Worm (Caenorhabditis elegans): ENCODE data around the gene fbxa-7.

Gene fbxa-7

DNA sequence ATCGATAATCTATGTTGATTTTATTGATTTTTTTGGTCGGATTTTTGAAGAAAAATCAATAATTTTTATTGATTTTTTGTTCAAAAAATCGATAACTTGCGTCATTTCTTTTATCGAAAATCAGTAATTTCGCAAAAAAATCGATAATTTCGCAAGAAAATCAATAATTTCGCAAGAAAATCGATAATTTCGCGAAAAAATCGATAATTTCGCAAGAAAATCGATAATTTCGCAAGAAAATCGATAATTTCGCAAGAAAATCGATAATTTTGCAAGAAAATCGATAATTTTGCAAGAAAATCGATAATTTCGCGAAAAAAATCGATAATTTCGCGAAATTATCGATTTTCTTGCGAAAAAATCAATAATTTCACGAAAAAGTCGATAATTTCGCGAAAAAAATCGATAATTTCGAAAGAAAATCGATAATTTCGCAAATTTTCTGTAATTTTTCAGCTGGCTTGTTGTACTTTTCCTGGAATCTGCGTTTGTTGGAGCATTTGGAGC is 32.1 kb upstream of the fbxa-7 start:
- TF ChIP-seq eyg-1 (tag; optimal IDR thresholded peaks at IDR 0.05), result no peak
- TF ChIP-seq ceh-48 (tag; optimal IDR thresholded peaks at IDR 0.05), result peak; percentile 92
- TF ChIP-seq fax-1 (tag; optimal IDR thresholded peaks at IDR 0.05), result no peak

ce11 chrIII:2281975-2282957 is 31.0 kb upstream of the fbxa-7 start, which contains the start of gene Y54F10BM.3:
Gene Y54F10BM.3, plus strand, starts transcription at chrIII:2282025.
- peak; percentile 6 for TF ChIP-seq che-1 (tag; optimal IDR thresholded peaks at IDR 0.05)
- no peak for TF ChIP-seq unc-55 (GFP tag; optimal IDR thresholded peaks at IDR 0.05)
- peak; percentile 98 for TF ChIP-seq ceh-48 (tag; optimal IDR thresholded peaks at IDR 0.05)

DNA sequence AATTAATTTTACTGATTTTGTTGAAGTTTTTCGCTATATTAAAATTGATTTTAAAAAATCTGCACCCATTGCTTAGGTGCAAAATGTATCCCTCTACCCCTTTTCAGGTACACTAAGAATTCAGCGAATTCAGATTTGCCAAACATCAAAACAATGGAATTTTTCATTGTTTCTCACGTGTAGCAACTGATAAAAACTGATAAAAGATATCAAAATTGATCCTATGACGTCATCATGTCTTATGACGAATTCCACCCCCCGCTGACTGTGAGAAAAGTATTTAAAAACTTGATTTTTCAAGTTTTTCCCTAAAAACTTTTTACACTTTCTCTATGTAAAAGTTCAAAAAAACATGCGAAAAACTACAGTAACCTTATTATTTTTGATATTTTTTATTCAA is 29.3 kb upstream of the fbxa-7 start, which contains the start of gene Y54F10BM.22:
TSS of gene Y54F10BM.22 (plus strand) at position 331 of the 400 bp plus-strand sequence.
- TF ChIP-seq fax-1 (tag; optimal IDR thresholded peaks at IDR 0.05), result no peak
- no peak for TF ChIP-seq elt-4 (tag; optimal IDR thresholded peaks at IDR 0.05)
- TF ChIP-seq ceh-34 (tag; optimal IDR thresholded peaks at IDR 0.05), result no peak
- no peak for TF ChIP-seq ceh-24 (tag; optimal IDR thresholded peaks at IDR 0.05)
- no peak for TF ChIP-seq mec-3 (tag; optimal IDR thresholded peaks at IDR 0.05; ENCODE audit: borderline replicate concordance)
- no peak for TF ChIP-seq odd-2 (tag; optimal IDR thresholded peaks at IDR 0.05)
- no peak for TF ChIP-seq dve-1 (tag; optimal IDR thresholded peaks at IDR 0.05)
- TF ChIP-seq pqm-1 (tag; optimal IDR thresholded peaks at IDR 0.05), result no peak
- no peak for TF ChIP-seq nhr-11 (tag; optimal IDR thresholded peaks at IDR 0.05)
- TF ChIP-seq ceh-19 (GFP tag; optimal IDR thresholded peaks at IDR 0.05), result no peak
- TF ChIP-seq sdc-2 (tag; optimal IDR thresholded peaks at IDR 0.05), result no peak

DNA sequence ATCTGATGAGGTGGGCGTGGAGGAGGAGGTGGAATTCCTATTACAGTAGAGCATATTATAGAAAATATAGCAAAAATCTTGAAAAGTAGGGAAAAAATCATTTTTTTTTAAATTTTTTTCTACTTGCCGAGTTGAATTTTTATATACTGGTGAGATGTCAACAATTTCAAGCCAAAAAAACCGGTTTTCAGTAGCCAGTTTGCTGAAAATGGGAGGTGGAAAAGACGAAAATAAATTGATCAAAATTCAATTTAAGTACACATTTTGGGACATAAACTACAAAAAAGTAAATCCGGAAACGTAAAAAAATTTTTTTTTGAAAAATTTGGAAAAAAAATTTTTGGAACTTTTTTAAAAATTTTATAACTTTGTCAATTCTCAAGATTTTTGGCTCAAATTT is 28.2 kb upstream of the fbxa-7 start, which contains the start of gene Y54F10BM.23:
TSS of gene Y54F10BM.23 (minus strand) at position 101 of the 400 bp plus-strand sequence.
- TF ChIP-seq ceh-34 (tag; optimal IDR thresholded peaks at IDR 0.05), result no peak
- TF ChIP-seq ceh-6 (GFP tag; optimal IDR thresholded peaks at IDR 0.05), result no peak
- no peak for TF ChIP-seq rnt-1 (tag; optimal IDR thresholded peaks at IDR 0.05)
- no peak for TF ChIP-seq hlh-6 (tag; optimal IDR thresholded peaks at IDR 0.05)
- TF ChIP-seq unc-55 (GFP tag; optimal IDR thresholded peaks at IDR 0.05), result no peak
- no peak for TF ChIP-seq ceh-22 (tag; optimal IDR thresholded peaks at IDR 0.05)
- TF ChIP-seq ceh-2 (tag; optimal IDR thresholded peaks at IDR 0.05), result no peak
- TF ChIP-seq unc-3 (GFP tag; conservative IDR thresholded peaks at IDR 0.05), result no peak
- TF ChIP-seq unc-3 (tag; optimal IDR thresholded peaks at IDR 0.05), result no peak
- TF ChIP-seq unc-42 (tag; optimal IDR thresholded peaks at IDR 0.05), result no peak
- TF ChIP-seq pag-3 (tag; optimal IDR thresholded peaks at IDR 0.05; ENCODE audit: borderline replicate concordance), result no peak

ce11 chrIII:2276842-2277241 is 25.6 kb upstream of the fbxa-7 start, which contains the start of gene Y54F10BM.21:
Gene Y54F10BM.21, plus strand, starts transcription at chrIII:2277142.
- no peak for TF ChIP-seq unc-55 (GFP tag; optimal IDR thresholded peaks at IDR 0.05)
- no peak for TF ChIP-seq T23F11.4 (GFP tag; optimal IDR thresholded peaks at IDR 0.05)
- no peak for TF ChIP-seq ceh-24 (tag; optimal IDR thresholded peaks at IDR 0.05)
- no peak for TF ChIP-seq K02D7.2 (tag; optimal IDR thresholded peaks at IDR 0.05)
- TF ChIP-seq Y22D7AL.16 (tag; optimal IDR thresholded peaks at IDR 0.05), result no peak
- TF ChIP-seq ztf-16 (tag; optimal IDR thresholded peaks at IDR 0.05), result no peak

DNA sequence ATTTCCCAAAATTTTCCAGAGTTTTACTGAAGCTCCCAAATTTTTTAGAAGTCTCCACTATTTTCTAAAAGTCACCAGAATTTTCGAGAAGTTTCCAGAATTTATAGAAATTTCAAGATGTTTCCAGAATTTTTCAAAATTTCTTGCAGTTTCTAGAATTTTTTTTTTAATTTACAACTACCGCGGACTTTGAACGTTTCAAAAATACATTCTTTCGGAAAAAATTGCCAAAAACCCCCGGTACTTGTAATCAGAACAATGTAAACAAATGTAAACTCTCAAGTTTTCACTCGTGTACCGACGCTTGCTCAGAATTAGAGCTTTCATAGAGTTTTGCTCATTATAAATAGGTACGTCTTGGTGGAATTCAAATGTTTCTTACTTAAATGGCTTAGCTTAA is 21.5 kb upstream of the fbxa-7 start, which contains the start of gene fbxa-39:
TSS of gene fbxa-39 (plus strand) at position 301 of the 400 bp plus-strand sequence.
- TF ChIP-seq unc-42 (tag; optimal IDR thresholded peaks at IDR 0.05) (no peak), sox-4 (tag; optimal IDR thresholded peaks at IDR 0.05) (no peak), pqm-1 (tag; optimal IDR thresholded peaks at IDR 0.05) (no peak), eyg-1 (tag; optimal IDR thresholded peaks at IDR 0.05) (no peak), rnt-1 (tag; optimal IDR thresholded peaks at IDR 0.05) (no peak), fax-1 (tag; optimal IDR thresholded peaks at IDR 0.05) (no peak), ceh-9 (tag; optimal IDR thresholded peaks at IDR 0.05) (no peak), ceh-31 (tag; optimal IDR thresholded peaks at IDR 0.05) (no peak), gmeb-2 (tag; optimal IDR thresholded peaks at IDR 0.05) (no peak), ceh-30 (tag; optimal IDR thresholded peaks at IDR 0.05) (no peak)
